Worm (Caenorhabditis elegans) whole organism, young adult: ENCODE measurements around the gene trcs-2.
A peak's percentile ranks its signal among the peaks of the same experiment; 100 is the strongest.

ENCODE experiments used
- B0019.2 ChIP-seq: fragments of 200-800 bp; sonication (Bioruptor generic); conservative IDR thresholded peaks from 2 replicates; pipeline ENCODE4 v1.3.6; 2022; ENCODE audit warnings: missing genetic modification reagents, missing genetic modification characterization, missing compliant biosample characterization
- C17E4.6 ChIP-seq: fragments of 200-800 bp; sonication (Bioruptor generic); IDR thresholded peaks from 2 replicates; pipeline ENCODE4 v1.3.6; 2022; ENCODE audit warnings: missing genetic modification reagents, missing genetic modification characterization, missing compliant biosample characterization
- D2030.7 ChIP-seq: fragments of 200-800 bp; sonication (Bioruptor generic); IDR thresholded peaks from 2 replicates; pipeline ENCODE4 v1.3.6; 2022; ENCODE audit warnings: missing genetic modification reagents, missing genetic modification characterization, missing compliant biosample characterization
- F10E7.11 ChIP-seq: sonication (generic microtip); optimal IDR thresholded peaks from 2 replicates; lab custom pipeline; 2017; ENCODE audit warnings: mild to moderate bottlenecking, missing genetic modification characterization, moderate library complexity, missing compliant biosample characterization
- F33H1.4 ChIP-seq: fragments of 200-800 bp; sonication (Bioruptor generic); IDR thresholded peaks from 2 replicates; pipeline ENCODE4 v1.3.6; 2022; ENCODE audit warnings: missing genetic modification reagents, missing genetic modification characterization, missing compliant biosample characterization
- F37B4.10 ChIP-seq: fragments of 200-800 bp; sonication (Bioruptor generic); IDR thresholded peaks from 2 replicates; pipeline ENCODE4 v1.3.6; 2022; ENCODE audit warnings: missing genetic modification characterization, missing compliant biosample characterization
- F39B2.1 ChIP-seq: fragments of 200-800 bp; sonication (Bioruptor generic); IDR thresholded peaks from 2 replicates; pipeline ENCODE4 v1.3.6; 2022; ENCODE audit warnings: missing genetic modification reagents, missing genetic modification characterization, missing compliant biosample characterization
- Y53F4B.3 ChIP-seq: fragments of 200-800 bp; sonication (Bioruptor generic); IDR thresholded peaks from 2 replicates; pipeline ENCODE4 v1.3.6; 2022; ENCODE audit warnings: missing genetic modification reagents, missing genetic modification characterization, missing compliant biosample characterization
- ZK185.1 ChIP-seq: sonication (generic microtip); optimal IDR thresholded peaks from 2 replicates; lab custom pipeline; 2016; ENCODE audit warnings: mild to moderate bottlenecking, missing genetic modification characterization, missing compliant biosample characterization; ENCODE audit not compliant: poor library complexity, severe bottlenecking
- ama-1 ChIP-seq, 3 experiments: fragments of 150-350 bp in 1 of 3; sonication (generic microtip) in 2 of 3; optimal IDR thresholded peaks; 2 replicates each; lab custom pipeline; 2014 to 2018; ENCODE audit warnings: missing biosample characterization in 2 of 3, missing genetic modification characterization in 2 of 3, missing genetic modification reagents in 2 of 3
- athp-1 ChIP-seq: sonication (generic microtip); optimal IDR thresholded peaks from 2 replicates; lab custom pipeline; 2017; ENCODE audit warnings: mild to moderate bottlenecking, missing genetic modification characterization, missing compliant biosample characterization
- bed-1 ChIP-seq: fragments of 200-800 bp; sonication (Bioruptor generic); IDR thresholded peaks from 2 replicates; pipeline ENCODE4 v1.3.6; 2022; ENCODE audit warnings: missing genetic modification reagents, missing genetic modification characterization, missing compliant biosample characterization
- bed-2 ChIP-seq: fragments of 200-800 bp; sonication (Bioruptor generic); IDR thresholded peaks from 2 replicates; pipeline ENCODE4 v1.3.6; 2022; ENCODE audit warnings: missing genetic modification reagents, missing genetic modification characterization, missing compliant biosample characterization
- cebp-1 ChIP-seq, 2 experiments: fragments of 200-800 bp in 1 of 2; sonication (Bioruptor generic) in 1 of 2; sonication (generic microtip) in 1 of 2; IDR thresholded peaks in 1 of 2; optimal IDR thresholded peaks in 1 of 2; 2 replicates each; pipeline versions ENCODE4 v1.3.6 to Lab custom; 2017 to 2022; ENCODE audit warnings: missing compliant biosample characterization in 2 of 2, missing genetic modification characterization in 2 of 2, mild to moderate bottlenecking in 1 of 2, missing genetic modification reagents in 1 of 2, moderate library complexity in 1 of 2
- ceh-27 ChIP-seq: fragments of 200-800 bp; sonication (Bioruptor generic); optimal IDR thresholded peaks from 2 replicates; lab custom pipeline; 2018; ENCODE audit warnings: mild to moderate bottlenecking, missing genetic modification characterization, moderate library complexity, missing compliant biosample characterization
- die-1 ChIP-seq: sonication (generic microtip); optimal IDR thresholded peaks from 2 replicates; lab custom pipeline; 2016; ENCODE audit warnings: missing genotype, mild to moderate bottlenecking, missing genetic modification characterization, missing compliant biosample characterization
- dox-1 ChIP-seq: fragments of 200-800 bp; sonication (Bioruptor generic); IDR thresholded peaks from 2 replicates; pipeline ENCODE4 v1.3.6; 2022; ENCODE audit warnings: missing genetic modification reagents, missing genetic modification characterization, missing compliant biosample characterization
- dpl-1 ChIP-seq: fragments of 150-350 bp; optimal IDR thresholded peaks from 2 replicates; lab custom pipeline; 2014; ENCODE audit warnings: missing biosample characterization, missing genetic modification reagents, missing genetic modification characterization
- efl-1 ChIP-seq: fragments of 150-350 bp; optimal IDR thresholded peaks from 2 replicates; lab custom pipeline; 2014; ENCODE audit warnings: missing biosample characterization, missing genetic modification reagents, missing genetic modification characterization
- ekl-4 ChIP-seq: fragments of 200-800 bp; sonication (Bioruptor generic); IDR thresholded peaks from 2 replicates; pipeline ENCODE4 v1.3.6; 2022; ENCODE audit warnings: missing genetic modification reagents, missing genetic modification characterization, missing compliant biosample characterization
- hmg-1.2 ChIP-seq: fragments of 200-800 bp; sonication (Bioruptor generic); IDR thresholded peaks from 2 replicates; pipeline ENCODE4 v1.3.6; 2022; ENCODE audit warnings: missing genetic modification reagents, missing genetic modification characterization, missing compliant biosample characterization
- hrde-1 ChIP-seq: sonication (generic microtip); optimal IDR thresholded peaks from 2 replicates; lab custom pipeline; 2016; ENCODE audit warnings: missing genetic modification characterization, mild to moderate bottlenecking, missing compliant biosample characterization, moderate library complexity, missing genotype, missing genetic modification reagents, borderline replicate concordance
- lag-1 ChIP-seq: fragments of 200-800 bp; sonication (Bioruptor generic); IDR thresholded peaks from 2 replicates; pipeline ENCODE4 v1.3.6; 2022; ENCODE audit warnings: missing genetic modification reagents, missing genetic modification characterization, missing compliant biosample characterization
- let-526 ChIP-seq: fragments of 200-800 bp; sonication (Bioruptor generic); IDR thresholded peaks from 2 replicates; pipeline ENCODE4 v1.3.6; 2022; ENCODE audit warnings: missing genetic modification reagents, missing genetic modification characterization, missing compliant biosample characterization
- let-607 ChIP-seq, 2 experiments: fragments of 200-800 bp in 1 of 2; sonication (Bioruptor generic) in 1 of 2; sonication (generic microtip) in 1 of 2; optimal IDR thresholded peaks; 2 replicates each; lab custom pipeline; 2016 to 2018; ENCODE audit warnings: mild to moderate bottlenecking in 2 of 2, missing compliant biosample characterization in 2 of 2, missing genetic modification characterization in 2 of 2, moderate library complexity in 2 of 2, missing genotype in 1 of 2
- lin-35 ChIP-seq, 3 experiments: fragments of 150-350 bp in 2 of 3; sonication (generic microtip) in 1 of 3; optimal IDR thresholded peaks; 2 replicates each; lab custom pipeline; 2014 to 2018; ENCODE audit warnings: missing biosample characterization in 3 of 3, missing genetic modification characterization in 3 of 3, missing genetic modification reagents in 3 of 3
- lsl-1 ChIP-seq: fragments of 200-800 bp; sonication (Bioruptor generic); optimal IDR thresholded peaks from 2 replicates; lab custom pipeline; 2018; ENCODE audit warnings: mild to moderate bottlenecking, missing genetic modification characterization, moderate library complexity, missing compliant biosample characterization
- madf-3 ChIP-seq: fragments of 200-800 bp; sonication (Bioruptor generic); IDR thresholded peaks from 2 replicates; pipeline ENCODE4 v1.3.6; 2022; ENCODE audit warnings: missing genetic modification reagents, missing genetic modification characterization, missing compliant biosample characterization
- madf-8 ChIP-seq: fragments of 200-800 bp; sonication (Bioruptor generic); conservative IDR thresholded peaks from 2 replicates; pipeline ENCODE4 v1.3.6; 2022; ENCODE audit warnings: missing genetic modification reagents, missing genetic modification characterization, missing compliant biosample characterization
- mcd-1 ChIP-seq: fragments of 200-800 bp; sonication (Bioruptor generic); IDR thresholded peaks from 2 replicates; pipeline ENCODE4 v1.3.6; 2022; ENCODE audit warnings: missing genetic modification reagents, missing genetic modification characterization, missing compliant biosample characterization
- nfyb-1 ChIP-seq: fragments of 200-800 bp; sonication (Bioruptor generic); IDR thresholded peaks from 2 replicates; pipeline ENCODE4 v1.3.6; 2022; ENCODE audit warnings: missing genetic modification reagents, missing genetic modification characterization, missing compliant biosample characterization
- nhr-120 ChIP-seq: fragments of 200-800 bp; sonication (Bioruptor generic); IDR thresholded peaks from 2 replicates; pipeline ENCODE4 v1.3.6; 2022; ENCODE audit warnings: missing genetic modification characterization, missing compliant biosample characterization
- nhr-80 ChIP-seq: sonication (generic microtip); optimal IDR thresholded peaks from 2 replicates; lab custom pipeline; 2016; ENCODE audit warnings: missing genetic modification characterization, missing compliant biosample characterization
- rcor-1 ChIP-seq: fragments of 200-800 bp; sonication (Bioruptor generic); IDR thresholded peaks from 2 replicates; pipeline ENCODE4 v1.3.6; 2022; ENCODE audit warnings: missing genetic modification reagents, missing genetic modification characterization, missing compliant biosample characterization
- rec-8 ChIP-seq, 2 experiments: sonication (generic microtip); optimal IDR thresholded peaks; 2 replicates each; lab custom pipeline; 2016; ENCODE audit warnings: mild to moderate bottlenecking in 2 of 2, missing genetic modification characterization in 2 of 2, missing genetic modification reagents in 2 of 2, missing genotype in 2 of 2, missing biosample characterization in 1 of 2, missing compliant biosample characterization in 1 of 2, moderate library complexity in 1 of 2
- snpc-1.1 ChIP-seq: sonication (generic microtip); optimal IDR thresholded peaks from 2 replicates; lab custom pipeline; 2017; ENCODE audit warnings: missing genetic modification characterization, mild to moderate bottlenecking, missing compliant biosample characterization, antibody characterized with exemption, moderate library complexity, missing genotype, missing genetic modification reagents; ENCODE audit not compliant: insufficient read depth
- snpc-1.3 ChIP-seq: sonication (generic microtip); optimal IDR thresholded peaks from 2 replicates; lab custom pipeline; 2017; ENCODE audit warnings: missing genetic modification characterization, mild to moderate bottlenecking, missing compliant biosample characterization, antibody characterized with exemption, moderate library complexity, missing genotype, missing genetic modification reagents; ENCODE audit not compliant: insufficient read depth
- sptf-2 ChIP-seq: fragments of 200-800 bp; sonication (Bioruptor generic); optimal IDR thresholded peaks from 2 replicates; lab custom pipeline; 2018; ENCODE audit warnings: mild to moderate bottlenecking, missing genetic modification characterization, missing compliant biosample characterization
- tbx-9 ChIP-seq: sonication (generic microtip); optimal IDR thresholded peaks from 2 replicates; lab custom pipeline; 2016; ENCODE audit warnings: borderline replicate concordance, missing genetic modification characterization, inconsistent platforms, missing compliant biosample characterization

The trcs-2 gene

DNA sequence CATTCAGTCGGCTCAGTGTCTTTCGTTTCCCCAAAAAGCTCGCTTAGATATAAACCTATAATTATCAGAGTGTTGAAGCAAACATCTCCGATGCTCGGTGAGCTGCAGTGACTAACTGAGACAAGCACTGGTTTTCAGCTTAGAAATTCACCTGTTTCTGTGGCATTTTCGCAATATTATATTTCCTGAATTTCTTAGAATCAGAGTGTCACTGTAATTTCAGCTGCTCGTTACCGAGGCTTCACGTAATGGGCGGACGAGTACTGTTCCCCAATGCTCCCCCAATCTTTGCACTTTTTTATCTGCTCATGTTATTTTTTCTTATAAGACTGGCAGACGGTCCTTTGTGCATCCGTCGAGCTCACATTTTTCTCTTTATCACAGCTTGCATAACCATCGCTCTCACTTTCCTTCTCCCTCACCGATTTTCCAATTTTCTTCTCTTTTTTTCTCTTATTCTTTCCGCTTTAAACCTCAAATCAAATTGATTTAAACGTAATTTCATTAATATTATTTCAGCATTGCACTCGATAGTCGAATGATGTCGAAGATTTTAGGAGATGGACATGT, at the start of gene trcs-2:
Gene trcs-2 (plus strand): TSS at position 520 of the 570 bp plus-strand sequence.
- TF ChIP-seq dox-1 (GFP tag; lab: Robert Waterston, UW), result 0 out of 2 replicates have a peak, but pooled peaks have one; percentile 32
- no peak for TF ChIP-seq Y53F4B.3
- TF ChIP-seq nfyb-1 (GFP tag; lab: Robert Waterston, UW), result peak; percentile 41; the same call in 1 of the 2 replicates

- TF ChIP-seq cebp-1 (GFP tag; IDR thresholded peaks at IDR 0.05; lab: Robert Waterston, UW) (peak; percentile 61; the same call in 1 of the 2 replicates), cebp-1 (tag; optimal IDR thresholded peaks at IDR 0.05; lab: Kevin White, UChicago) (peak; percentile 96), bed-2 (GFP tag; lab: Robert Waterston, UW) (no peak)
These were observed 46.9 kb upstream of the trcs-2 start for ce11 chrII:8675369-8675768.

ce11 chrII:8679799-8680198, 42.5 kb upstream of the trcs-2 start:
- TF ChIP-seq mcd-1 (GFP tag; lab: Robert Waterston, UW) (no peak), nhr-80 (tag; lab: Kevin White, UChicago) (peak; percentile 8)

DNA sequence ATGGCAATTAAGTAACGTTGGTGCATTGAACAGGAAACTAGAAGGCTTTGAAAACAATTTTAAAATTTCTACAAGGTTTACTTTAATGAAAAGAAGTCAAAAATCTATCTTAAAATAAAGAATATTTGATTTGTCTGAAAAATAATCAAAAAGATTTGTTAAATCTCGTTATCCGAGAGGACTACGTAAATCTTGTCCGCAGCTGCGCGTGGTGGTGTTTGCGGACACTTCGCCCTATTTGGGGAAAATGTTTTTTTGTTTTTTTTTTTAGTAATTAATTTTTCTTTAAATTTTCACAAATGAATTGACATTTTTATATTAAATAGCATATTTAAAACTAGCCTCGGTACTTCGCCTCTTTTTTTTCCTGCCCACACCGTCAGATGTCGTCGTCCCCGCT, 38.3 kb upstream of the trcs-2 start:
- TF ChIP-seq dpl-1 (GFP tag; lab: Kevin White, UChicago) (peak; percentile 34), hmg-1.2 (GFP tag; lab: Robert Waterston, UW) (0 out of 2 replicates have a peak, but pooled peaks have one; percentile 25), rcor-1 (GFP tag; lab: Robert Waterston, UW) (0 out of 2 replicates have a peak, but pooled peaks have one; percentile 34), D2030.7 (GFP tag; lab: Robert Waterston, UW) (no peak), B0019.2 (GFP tag; lab: Robert Waterston, UW) (no peak), ekl-4 (GFP tag; lab: Robert Waterston, UW) (no peak), bed-1 (GFP tag; lab: Robert Waterston, UW) (no peak), C17E4.6 (0 out of 2 replicates have a peak, but pooled peaks have one; percentile 36), snpc-1.3 (tag; lab: Kevin White, UChicago) (peak; percentile 31), dox-1 (GFP tag; lab: Robert Waterston, UW) (no peak), madf-8 (peak; percentile 44; the same call in 1 of the 2 replicates), madf-3 (GFP tag; lab: Robert Waterston, UW) (no peak), lin-35 (GFP tag; optimal IDR thresholded peaks at IDR 0.05; lab: Kevin White, UChicago) (peak in 1 of 3 experiments; percentile 57), let-607 (tag; optimal IDR thresholded peaks at IDR 0.05; lab: Kevin White, UChicago) (no peak), F33H1.4 (GFP tag; lab: Robert Waterston, UW) (peak; percentile 61), athp-1 (tag; lab: Kevin White, UChicago) (peak; percentile 99), efl-1 (peak; percentile 6), lsl-1 (GFP tag; lab: Kevin White, UChicago) (peak; percentile 52), snpc-1.1 (peak; percentile 19)

- no peak for TF ChIP-seq nhr-120
- no peak for TF ChIP-seq lag-1
- TF ChIP-seq F10E7.11 (tag; lab: Kevin White, UChicago), result no peak
- TF ChIP-seq ZK185.1 (tag; lab: Kevin White, UChicago), result no peak
- no peak for TF ChIP-seq lin-35 (GFP tag; optimal IDR thresholded peaks at IDR 0.05; lab: Kevin White, UChicago)
- TF ChIP-seq F37B4.10, result no peak
- no peak for TF ChIP-seq rec-8 (tag; optimal IDR thresholded peaks at IDR 0.05; lab: Kevin White, UChicago)
- TF ChIP-seq efl-1, result no peak
- TF ChIP-seq F39B2.1 (GFP tag; lab: Robert Waterston, UW), result no peak
- no peak for TF ChIP-seq sptf-2 (GFP tag; lab: Kevin White, UChicago)
- TF ChIP-seq let-526 (GFP tag; lab: Robert Waterston, UW), result no peak
- no peak for TF ChIP-seq tbx-9 (tag; lab: Kevin White, UChicago)
- no peak for TF ChIP-seq ama-1 (optimal IDR thresholded peaks at IDR 0.05; lab: Kevin White, UChicago)
- TF ChIP-seq ama-1 (GFP tag; optimal IDR thresholded peaks at IDR 0.05; lab: Kevin White, UChicago), result no peak
- no peak for TF ChIP-seq die-1 (tag; lab: Kevin White, UChicago)
- no peak for TF ChIP-seq ceh-27 (GFP tag; lab: Kevin White, UChicago)
- no peak for TF ChIP-seq hrde-1
These were observed 37.5 kb upstream of the trcs-2 start, which contains the start of gene hgap-2 for ce11 chrII:8684824-8685223. hgap-2 (minus strand) TSS chrII:8684924.
